Fruit fly (Drosophila melanogaster) whole organism, wandering third instar larva: ENCODE results near the gene in.
A peak's percentile ranks its signal among the peaks of the same experiment; 100 is the strongest.

Experiments used
- Abd-B ChIP-seq: fragments of >200 bp; optimal IDR thresholded peaks from 2 replicates; lab custom pipeline; 2017; ENCODE audit warnings: missing biosample characterization, missing genetic modification characterization
- CG32264 ChIP-seq: fragments of 200-800 bp; sonication (Bioruptor generic); optimal IDR thresholded peaks from 2 replicates; lab custom pipeline; 2016; ENCODE audit warnings: missing biosample characterization, missing genetic modification characterization
- CG9705 ChIP-seq: fragments of 200-800 bp; sonication (Bioruptor generic); optimal IDR thresholded peaks from 2 replicates; lab custom pipeline; 2018; ENCODE audit warnings: missing biosample characterization, mild to moderate bottlenecking, missing genetic modification characterization
- CrebA ChIP-seq: fragments of 200-800 bp; sonication (Bioruptor generic); optimal IDR thresholded peaks from 2 replicates; lab custom pipeline; 2016; ENCODE audit warnings: missing biosample characterization, mild to moderate bottlenecking, missing genetic modification characterization, borderline replicate concordance
- Dfd ChIP-seq: fragments of >200 bp; optimal IDR thresholded peaks from 2 replicates; lab custom pipeline; 2017; ENCODE audit warnings: missing biosample characterization, missing genetic modification characterization
- Dif ChIP-seq: fragments of 200-275, 200-300 bp; sonication (Bioruptor generic); optimal IDR thresholded peaks from 2 replicates; lab custom pipeline; 2018; ENCODE audit warnings: missing biosample characterization, missing genetic modification characterization; ENCODE audit not compliant: partially characterized antibody
- GATAd ChIP-seq: sonication (Bioruptor generic); optimal IDR thresholded peaks from 2 replicates; lab custom pipeline; 2016; ENCODE audit warnings: missing biosample characterization, missing genetic modification characterization
- HLH106 ChIP-seq: fragments of 200-800 bp; optimal IDR thresholded peaks from 3 replicates; lab custom pipeline; 2019; ENCODE audit warnings: missing biosample characterization, mild to moderate bottlenecking, missing genetic modification characterization, moderate library complexity
- Hnf4 ChIP-seq: fragments of 200-800 bp; sonication (Bioruptor generic); optimal IDR thresholded peaks from 2 replicates; lab custom pipeline; 2016; ENCODE audit warnings: missing biosample characterization, mild to moderate bottlenecking, missing genetic modification characterization
- Hr78 ChIP-seq: fragments of >200 bp; optimal IDR thresholded peaks from 2 replicates; lab custom pipeline; 2017; ENCODE audit warnings: missing biosample characterization, missing genetic modification characterization
- Hr83 ChIP-seq: fragments of 200-300 bp; sonication (Bioruptor generic); optimal IDR thresholded peaks from 2 replicates; lab custom pipeline; 2016; ENCODE audit warnings: missing biosample characterization, mild to moderate bottlenecking, missing genetic modification characterization, moderate library complexity; ENCODE audit not compliant: poor library complexity, severe bottlenecking
- Jra ChIP-seq: sonication (Bioruptor generic); optimal IDR thresholded peaks from 2 replicates; lab custom pipeline; 2016; ENCODE audit warnings: missing biosample characterization, missing genetic modification characterization
- Mio ChIP-seq: sonication (Bioruptor generic); optimal IDR thresholded peaks from 2 replicates; lab custom pipeline; 2016; ENCODE audit warnings: missing biosample characterization, missing genetic modification characterization
- Myc ChIP-seq: fragments of >200 bp; optimal IDR thresholded peaks from 2 replicates; lab custom pipeline; 2017
- N ChIP-seq: fragments of >200 bp; optimal IDR thresholded peaks from 2 replicates; lab custom pipeline; 2018; ENCODE audit warnings: missing biosample characterization, missing external identifiers, missing genetic modification characterization
- OdsH ChIP-seq: fragments of 200-800 bp; sonication (Bioruptor generic); optimal IDR thresholded peaks from 2 replicates; lab custom pipeline; 2016; ENCODE audit warnings: missing biosample characterization, mild to moderate bottlenecking, missing genetic modification characterization
- Rel ChIP-seq, 2 experiments: fragments of 200-800 bp; sonication (Bioruptor generic) in 1 of 2; optimal IDR thresholded peaks; 2 replicates in 1 of 2; 3 replicates in 1 of 2; lab custom pipeline; 2016 to 2019; ENCODE audit warnings: mild to moderate bottlenecking in 2 of 2, missing biosample characterization in 2 of 2, missing genetic modification characterization in 2 of 2, moderate library complexity in 1 of 2
- Sp1 ChIP-seq: fragments of 200-800 bp; sonication (Bioruptor generic); optimal IDR thresholded peaks from 3 replicates; lab custom pipeline; 2019; ENCODE audit warnings: missing biosample characterization, mild to moderate bottlenecking, missing genetic modification characterization, moderate library complexity
- Vsx2 ChIP-seq: fragments of 200-300, 225-300 bp; sonication (Bioruptor generic); optimal IDR thresholded peaks from 2 replicates; lab custom pipeline; 2018; ENCODE audit warnings: missing biosample characterization, missing genetic modification characterization; ENCODE audit not compliant: partially characterized antibody
- br ChIP-seq: fragments of 200-800 bp; sonication (Bioruptor generic); optimal IDR thresholded peaks from 2 replicates; lab custom pipeline; 2016; ENCODE audit warnings: missing biosample characterization, missing genetic modification characterization
- brk ChIP-seq: fragments of 200-800 bp; sonication (Bioruptor generic); optimal IDR thresholded peaks from 2 replicates; lab custom pipeline; 2016; ENCODE audit warnings: missing biosample characterization, mild to moderate bottlenecking, missing genetic modification characterization
- dl ChIP-seq, 2 experiments: fragments of 175-275, 200-275 bp in 1 of 2; fragments of 200-275 bp in 1 of 2; sonication (Bioruptor generic); optimal IDR thresholded peaks; lab custom pipeline; 2018; ENCODE audit warnings: mild to moderate bottlenecking in 2 of 2, missing biosample characterization in 2 of 2, missing genetic modification characterization in 2 of 2, moderate library complexity in 2 of 2; ENCODE audit not compliant: partially characterized antibody in 2 of 2, insufficient read depth in 1 of 2
- dmrt93B ChIP-seq: fragments of 200-800 bp; sonication (Bioruptor generic); optimal IDR thresholded peaks from 2 replicates; lab custom pipeline; 2018; ENCODE audit warnings: missing biosample characterization, mild to moderate bottlenecking, missing genetic modification characterization
- dsf ChIP-seq: sonication (Bioruptor generic); optimal IDR thresholded peaks from 2 replicates; lab custom pipeline; 2016; ENCODE audit warnings: missing biosample characterization, missing genetic modification characterization, borderline replicate concordance
- ey ChIP-seq: fragments of 200-800 bp; sonication (Bioruptor generic); optimal IDR thresholded peaks from 2 replicates; lab custom pipeline; 2016; ENCODE audit warnings: missing biosample characterization, missing genetic modification characterization
- foxo ChIP-seq, 2 experiments: fragments of 200-800 bp; sonication (Bioruptor generic); optimal IDR thresholded peaks; 2 replicates in 1 of 2; 3 replicates in 1 of 2; lab custom pipeline; 2016 to 2017; ENCODE audit warnings: missing biosample characterization in 2 of 2, missing genetic modification characterization in 2 of 2
- fru ChIP-seq: fragments of 200-800 bp; sonication (Bioruptor generic); optimal IDR thresholded peaks from 3 replicates; lab custom pipeline; 2016; ENCODE audit warnings: missing biosample characterization, mild to moderate bottlenecking, missing genetic modification characterization
- h ChIP-seq: fragments of 200-800 bp; sonication (Bioruptor generic); optimal IDR thresholded peaks from 3 replicates; lab custom pipeline; 2016; ENCODE audit warnings: missing biosample characterization, mild to moderate bottlenecking, missing genetic modification characterization
- jim ChIP-seq: fragments of 175-275, 200-325 bp; sonication (Bioruptor generic); optimal IDR thresholded peaks from 2 replicates; lab custom pipeline; 2016; ENCODE audit warnings: missing biosample characterization, mild to moderate bottlenecking, missing genetic modification characterization
- lola ChIP-seq: fragments of >200 bp; optimal IDR thresholded peaks from 2 replicates; lab custom pipeline; 2017; ENCODE audit warnings: missing biosample characterization, missing genetic modification characterization
- pan ChIP-seq: fragments of >200 bp; optimal IDR thresholded peaks from 2 replicates; lab custom pipeline; 2017
- psq ChIP-seq: fragments of 200-800 bp; sonication (Bioruptor generic); optimal IDR thresholded peaks from 3 replicates; lab custom pipeline; 2017; ENCODE audit warnings: missing biosample characterization, mild to moderate bottlenecking, missing genetic modification characterization, moderate library complexity
- rgr ChIP-seq: fragments of 200-800 bp; sonication (Bioruptor generic); optimal IDR thresholded peaks from 3 replicates; lab custom pipeline; 2016; ENCODE audit warnings: missing biosample characterization, mild to moderate bottlenecking, missing genetic modification characterization
- sage ChIP-seq: fragments of 200-800 bp; sonication (Bioruptor generic); optimal IDR thresholded peaks from 2 replicates; lab custom pipeline; 2016; ENCODE audit warnings: missing biosample characterization, mild to moderate bottlenecking, missing genetic modification characterization
- sv ChIP-seq: fragments of 200-800 bp; sonication (Bioruptor generic); optimal IDR thresholded peaks from 3 replicates; lab custom pipeline; 2016; ENCODE audit warnings: missing biosample characterization, missing genetic modification characterization
- tai ChIP-seq: sonication (Bioruptor generic); optimal IDR thresholded peaks from 2 replicates; lab custom pipeline; 2016; ENCODE audit warnings: missing biosample characterization, missing genetic modification characterization
- usp ChIP-seq: fragments of >200 bp; optimal IDR thresholded peaks from 2 replicates; lab custom pipeline; 2017; ENCODE audit warnings: missing biosample characterization, missing genetic modification characterization
- woc ChIP-seq: sonication (Bioruptor generic); optimal IDR thresholded peaks from 2 replicates; lab custom pipeline; 2016; ENCODE audit warnings: missing biosample characterization, mild to moderate bottlenecking, missing genetic modification characterization

The in gene

DNA sequence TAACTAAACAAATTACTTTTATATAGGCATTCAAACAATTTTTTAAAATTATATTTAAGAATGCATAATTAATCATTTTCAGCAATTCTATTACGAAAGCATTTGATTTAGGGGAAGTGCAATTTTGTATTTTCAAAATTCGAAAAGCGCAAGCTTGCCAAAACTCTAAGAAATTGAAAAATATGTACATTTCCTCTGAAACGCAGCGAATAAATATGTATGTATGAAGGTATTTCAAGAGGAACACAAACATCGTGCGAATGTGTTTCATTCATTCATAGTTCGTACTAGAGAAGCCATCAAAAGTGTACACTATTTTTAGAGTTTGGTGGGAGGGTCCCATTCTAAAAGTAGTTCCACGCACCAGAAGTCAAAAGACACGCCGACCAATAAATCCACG lies 3.0 kb downstream of the in start, which contains the start of gene CG13247:
Gene CG13247, plus strand, starts transcription at position 301 of the 400 bp plus-strand sequence.
- TF ChIP-seq jim = no peak
- TF ChIP-seq foxo (GFP tag; optimal IDR thresholded peaks at IDR 0.05; lab: Kevin White, UChicago) = no peak
- no peak for TF ChIP-seq Abd-B (GFP tag; lab: Kevin White, UChicago)
- no peak for TF ChIP-seq CG9705
- TF ChIP-seq dl (GFP tag; optimal IDR thresholded peaks at IDR 0.05; lab: Kevin White, UChicago; ENCODE audit: insufficient read depth in 1 of 2, partially characterized antibody in 2 of 2) = no peak
- no peak for TF ChIP-seq sv (GFP tag; lab: Kevin White, UChicago)
- no peak for TF ChIP-seq Rel (GFP tag; optimal IDR thresholded peaks at IDR 0.05; lab: Kevin White, UChicago)
- no peak for TF ChIP-seq Rel (tag; optimal IDR thresholded peaks at IDR 0.05; lab: Kevin White, UChicago)
- TF ChIP-seq fru (GFP tag; lab: Kevin White, UChicago) = no peak
- no peak for TF ChIP-seq br (GFP tag; lab: Kevin White, UChicago)
- TF ChIP-seq CG32264 = no peak
- TF ChIP-seq Vsx2 (GFP tag; lab: Kevin White, UChicago) = no peak
- TF ChIP-seq CrebA (GFP tag; lab: Kevin White, UChicago) = no peak

DNA sequence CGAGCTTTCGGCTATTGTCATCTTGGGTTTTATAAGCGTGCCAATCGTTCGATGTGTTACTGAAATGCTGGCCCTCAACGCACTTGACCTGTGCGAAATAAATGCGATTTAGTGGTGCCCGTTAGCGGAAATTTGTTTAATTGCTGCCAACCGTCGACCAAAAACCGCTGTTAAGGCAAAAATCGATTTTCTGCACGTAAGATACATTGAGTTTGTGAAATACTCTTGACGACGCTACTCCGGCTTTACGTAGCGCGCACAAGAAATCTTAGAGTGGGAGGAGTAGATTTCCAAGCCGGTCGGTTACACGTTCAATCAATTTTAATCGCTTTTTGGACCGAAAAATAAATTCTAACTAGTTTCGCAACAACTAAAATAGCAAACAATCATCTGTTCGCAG lies 8.5 kb downstream of the in start:
- TF ChIP-seq Jra (GFP tag; lab: Kevin White, UChicago) (no peak), rgr (GFP tag; lab: Kevin White, UChicago) (no peak), sv (GFP tag; lab: Kevin White, UChicago) (no peak), lola (no peak), dl (GFP tag; optimal IDR thresholded peaks at IDR 0.05; lab: Kevin White, UChicago; ENCODE audit: insufficient read depth in 1 of 2, partially characterized antibody in 2 of 2) (no peak), CG32264 (no peak), woc (no peak), GATAd (no peak), Abd-B (GFP tag; lab: Kevin White, UChicago) (no peak), Dfd (GFP tag; lab: Kevin White, UChicago) (no peak), tai (GFP tag; lab: Kevin White, UChicago) (no peak), dmrt93B (no peak), OdsH (GFP tag; lab: Kevin White, UChicago) (no peak), Hr83 (GFP tag; lab: Kevin White, UChicago) (no peak), h (no peak), brk (GFP tag; lab: Kevin White, UChicago) (no peak), jim (no peak)

DNA sequence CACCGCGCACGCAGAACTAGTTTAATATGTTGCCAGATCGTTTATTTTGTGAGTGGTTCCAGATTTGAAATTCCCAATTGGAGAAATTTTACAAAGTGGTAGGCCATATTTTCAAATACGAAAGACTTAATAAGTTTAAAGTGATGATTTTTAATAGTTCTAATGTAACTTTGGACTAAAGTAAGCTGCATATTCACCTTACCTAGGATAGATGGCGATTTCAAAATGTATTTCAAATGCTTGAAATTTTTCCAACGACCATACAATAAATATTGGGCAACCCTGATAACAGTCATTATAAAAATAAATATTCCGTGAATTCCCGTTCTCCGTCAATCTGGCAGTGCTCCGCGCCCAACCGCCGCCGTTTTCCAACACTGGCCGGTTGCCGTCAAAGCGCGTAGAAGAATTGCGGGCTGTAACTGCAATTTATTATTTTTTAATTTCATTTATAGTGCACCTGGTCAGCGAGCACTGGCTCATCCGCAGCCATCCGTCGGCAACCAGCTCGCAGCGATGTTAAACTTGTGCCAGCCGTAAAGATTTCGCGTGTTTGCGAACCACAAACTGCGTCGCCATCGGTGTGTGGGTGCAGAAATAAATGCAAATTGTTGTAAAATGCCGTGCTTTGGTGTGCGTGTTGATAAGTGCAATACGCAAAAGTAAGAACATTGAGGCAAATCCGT lies 9.0 kb downstream of the in start, which contains the start of the genes Ide and RhoBTB:
Gene Ide, minus strand, starts transcription at position 19 of the 686 bp plus-strand sequence.
Gene RhoBTB, plus strand, starts transcription at position 365 of the 686 bp plus-strand sequence.
- TF ChIP-seq Abd-B (GFP tag; lab: Kevin White, UChicago) (no peak), Dfd (GFP tag; lab: Kevin White, UChicago) (no peak), woc (peak; percentile 83), Rel (GFP tag; optimal IDR thresholded peaks at IDR 0.05; lab: Kevin White, UChicago) (no peak), Rel (tag; optimal IDR thresholded peaks at IDR 0.05; lab: Kevin White, UChicago) (peak; percentile 98), CG9705 (peak; percentile 86), Jra (GFP tag; lab: Kevin White, UChicago) (no peak), dsf (no peak), tai (GFP tag; lab: Kevin White, UChicago) (no peak), rgr (GFP tag; lab: Kevin White, UChicago) (peak; percentile 83), GATAd (peak; percentile 33), Sp1 (GFP tag; lab: Kevin White, UChicago) (peak; percentile 77), Hr83 (GFP tag; lab: Kevin White, UChicago) (peak; percentile 37), usp (GFP tag; lab: Kevin White, UChicago) (no peak), Hnf4 (GFP tag; lab: Kevin White, UChicago) (peak; percentile 66), Myc (lab: Kevin White, UChicago) (no peak), h (peak; percentile 83), pan (lab: Kevin White, UChicago) (no peak), lola (no peak), brk (GFP tag; lab: Kevin White, UChicago) (no peak), dmrt93B (peak; percentile 66), N (GFP tag; lab: Kevin White, UChicago) (no peak), psq (peak; percentile 69), foxo (GFP tag; optimal IDR thresholded peaks at IDR 0.05; lab: Kevin White, UChicago) (peak; percentile 26 to 89), fru (GFP tag; lab: Kevin White, UChicago) (peak; percentile 84), ey (GFP tag; lab: Kevin White, UChicago) (peak; percentile 86), Dif (GFP tag; lab: Kevin White, UChicago) (no peak), Vsx2 (GFP tag; lab: Kevin White, UChicago) (no peak), CG32264 (peak; percentile 25), br (GFP tag; lab: Kevin White, UChicago) (peak; percentile 81), Mio (GFP tag; lab: Kevin White, UChicago) (no peak), Hr78 (GFP tag; lab: Kevin White, UChicago) (no peak), sage (GFP tag; lab: Kevin White, UChicago) (no peak), sv (GFP tag; lab: Kevin White, UChicago) (peak; percentile 86), dl (GFP tag; optimal IDR thresholded peaks at IDR 0.05; lab: Kevin White, UChicago; ENCODE audit: insufficient read depth in 1 of 2, partially characterized antibody in 2 of 2) (no peak), HLH106 (tag; lab: Kevin White, UChicago) (peak; percentile 91), CrebA (GFP tag; lab: Kevin White, UChicago) (no peak), OdsH (GFP tag; lab: Kevin White, UChicago) (peak; percentile 58), jim (no peak)
